Worm (Caenorhabditis elegans) whole organism, young adult: ENCODE data around the gene mboa-4.

Source experiments
- B0261.1 ChIP-seq: sonication (generic microtip); optimal IDR thresholded peaks from 2 replicates; lab custom pipeline; 2016; ENCODE audit warnings: mild to moderate bottlenecking, missing genetic modification characterization, moderate library complexity, missing compliant biosample characterization
- B0336.3 ChIP-seq: fragments of 200-800 bp; sonication (Bioruptor generic); IDR thresholded peaks from 2 replicates; pipeline ENCODE4 v1.3.6; 2022; ENCODE audit warnings: missing genetic modification characterization, missing compliant biosample characterization
- C17E4.6 ChIP-seq: fragments of 200-800 bp; sonication (Bioruptor generic); IDR thresholded peaks from 2 replicates; pipeline ENCODE4 v1.3.6; 2022; ENCODE audit warnings: missing genetic modification reagents, missing genetic modification characterization, missing compliant biosample characterization
- F37B4.10 ChIP-seq: fragments of 200-800 bp; sonication (Bioruptor generic); IDR thresholded peaks from 2 replicates; pipeline ENCODE4 v1.3.6; 2022; ENCODE audit warnings: missing genetic modification characterization, missing compliant biosample characterization
- F49E8.2 ChIP-seq: sonication (generic microtip); optimal IDR thresholded peaks from 3 replicates; lab custom pipeline; 2017; ENCODE audit warnings: missing genetic modification characterization, mild to moderate bottlenecking, missing compliant biosample characterization, antibody characterized with exemption, moderate library complexity; ENCODE audit not compliant: insufficient read depth
- F52B5.7 ChIP-seq: sonication (generic microtip); optimal IDR thresholded peaks from 2 replicates; lab custom pipeline; 2016; ENCODE audit warnings: mild to moderate bottlenecking, missing genetic modification characterization, missing compliant biosample characterization
- F55B11.4 ChIP-seq: sonication (generic microtip); optimal IDR thresholded peaks from 2 replicates; lab custom pipeline; 2016; ENCODE audit warnings: missing compliant biosample characterization, missing genetic modification characterization, borderline replicate concordance; ENCODE audit not compliant: insufficient read depth
- K11D2.4 ChIP-seq: fragments of 200-800 bp; sonication (Bioruptor generic); IDR thresholded peaks from 2 replicates; pipeline ENCODE4 v1.3.6; 2022; ENCODE audit warnings: missing genetic modification reagents, missing genetic modification characterization, missing compliant biosample characterization
- K12H6.12 ChIP-seq: fragments of 200-800 bp; sonication (Bioruptor generic); optimal IDR thresholded peaks from 2 replicates; lab custom pipeline; 2018; ENCODE audit warnings: mild to moderate bottlenecking, missing genetic modification characterization, missing compliant biosample characterization
- T26A5.8 ChIP-seq: sonication (generic microtip); optimal IDR thresholded peaks from 2 replicates; lab custom pipeline; 2016; ENCODE audit warnings: missing genetic modification characterization, missing compliant biosample characterization
- Y56A3A.18 ChIP-seq: fragments of 200-800 bp; sonication (Bioruptor generic); IDR thresholded peaks from 2 replicates; pipeline ENCODE4 v1.3.6; 2022; ENCODE audit warnings: missing genetic modification reagents, missing genetic modification characterization, missing compliant biosample characterization
- Y67H2A.10 ChIP-seq: fragments of 200-800 bp; sonication (Bioruptor generic); conservative IDR thresholded peaks from 2 replicates; pipeline ENCODE4 v1.3.6; 2022; ENCODE audit warnings: missing genetic modification reagents, missing genetic modification characterization, missing compliant biosample characterization
- ZK185.1 ChIP-seq: sonication (generic microtip); optimal IDR thresholded peaks from 2 replicates; lab custom pipeline; 2016; ENCODE audit warnings: mild to moderate bottlenecking, missing genetic modification characterization, missing compliant biosample characterization; ENCODE audit not compliant: poor library complexity, severe bottlenecking
- aptf-3 ChIP-seq: fragments of 200-800 bp; sonication (Bioruptor generic); IDR thresholded peaks from 2 replicates; pipeline ENCODE4 v1.3.6; 2022; ENCODE audit warnings: missing genetic modification characterization, missing compliant biosample characterization
- atf-7 ChIP-seq: sonication (generic microtip); optimal IDR thresholded peaks from 2 replicates; lab custom pipeline; 2017; ENCODE audit warnings: mild to moderate bottlenecking, missing genetic modification characterization, missing compliant biosample characterization
- attf-6 ChIP-seq: fragments of 200-800 bp; sonication (Bioruptor generic); IDR thresholded peaks from 2 replicates; pipeline ENCODE4 v1.3.6; 2022; ENCODE audit warnings: missing genetic modification reagents, missing genetic modification characterization, missing compliant biosample characterization
- ccch-3 ChIP-seq: fragments of 200-800 bp; sonication (Bioruptor generic); optimal IDR thresholded peaks from 2 replicates; lab custom pipeline; 2018; ENCODE audit warnings: mild to moderate bottlenecking, missing genetic modification characterization, missing compliant biosample characterization
- cebp-1 ChIP-seq, 2 experiments: fragments of 200-800 bp in 1 of 2; sonication (Bioruptor generic) in 1 of 2; sonication (generic microtip) in 1 of 2; IDR thresholded peaks in 1 of 2; optimal IDR thresholded peaks in 1 of 2; 2 replicates each; pipeline versions ENCODE4 v1.3.6 to Lab custom; 2017 to 2022; ENCODE audit warnings: missing compliant biosample characterization in 2 of 2, missing genetic modification characterization in 2 of 2, mild to moderate bottlenecking in 1 of 2, missing genetic modification reagents in 1 of 2, moderate library complexity in 1 of 2
- ceh-27 ChIP-seq: fragments of 200-800 bp; sonication (Bioruptor generic); optimal IDR thresholded peaks from 2 replicates; lab custom pipeline; 2018; ENCODE audit warnings: mild to moderate bottlenecking, missing genetic modification characterization, moderate library complexity, missing compliant biosample characterization
- ceh-79 ChIP-seq: sonication (generic microtip); optimal IDR thresholded peaks from 2 replicates; lab custom pipeline; 2017; ENCODE audit warnings: mild to moderate bottlenecking, missing genetic modification characterization, missing compliant biosample characterization
- chd-7 ChIP-seq: sonication (generic microtip); optimal IDR thresholded peaks from 2 replicates; lab custom pipeline; 2016; ENCODE audit warnings: mild to moderate bottlenecking, missing genetic modification characterization, moderate library complexity, missing compliant biosample characterization
- die-1 ChIP-seq: sonication (generic microtip); optimal IDR thresholded peaks from 2 replicates; lab custom pipeline; 2016; ENCODE audit warnings: missing genotype, mild to moderate bottlenecking, missing genetic modification characterization, missing compliant biosample characterization
- dpff-1 ChIP-seq: sonication (generic microtip); optimal IDR thresholded peaks from 2 replicates; lab custom pipeline; 2017; ENCODE audit warnings: mild to moderate bottlenecking, missing genetic modification characterization, missing compliant biosample characterization
- efl-1 ChIP-seq: fragments of 150-350 bp; optimal IDR thresholded peaks from 2 replicates; lab custom pipeline; 2014; ENCODE audit warnings: missing biosample characterization, missing genetic modification reagents, missing genetic modification characterization
- egrh-3 ChIP-seq: fragments of 200-800 bp; sonication (Bioruptor generic); IDR thresholded peaks from 2 replicates; pipeline ENCODE4 v1.3.6; 2022; ENCODE audit warnings: missing genetic modification reagents, missing genetic modification characterization, missing compliant biosample characterization
- ets-4 ChIP-seq: fragments of 200-800 bp; sonication (Bioruptor generic); optimal IDR thresholded peaks from 2 replicates; lab custom pipeline; 2018; ENCODE audit warnings: mild to moderate bottlenecking, missing genetic modification characterization, missing compliant biosample characterization
- hrde-1 ChIP-seq: sonication (generic microtip); optimal IDR thresholded peaks from 2 replicates; lab custom pipeline; 2016; ENCODE audit warnings: missing genetic modification characterization, mild to moderate bottlenecking, missing compliant biosample characterization, moderate library complexity, missing genotype, missing genetic modification reagents, borderline replicate concordance
- lag-1 ChIP-seq: fragments of 200-800 bp; sonication (Bioruptor generic); IDR thresholded peaks from 2 replicates; pipeline ENCODE4 v1.3.6; 2022; ENCODE audit warnings: missing genetic modification reagents, missing genetic modification characterization, missing compliant biosample characterization
- lin-54 ChIP-seq: fragments of 200-800 bp; sonication (Bioruptor generic); optimal IDR thresholded peaks from 2 replicates; lab custom pipeline; 2018; ENCODE audit warnings: mild to moderate bottlenecking, missing genetic modification characterization, missing compliant biosample characterization
- lsl-1 ChIP-seq: fragments of 200-800 bp; sonication (Bioruptor generic); optimal IDR thresholded peaks from 2 replicates; lab custom pipeline; 2018; ENCODE audit warnings: mild to moderate bottlenecking, missing genetic modification characterization, moderate library complexity, missing compliant biosample characterization
- madf-6 ChIP-seq: fragments of 200-800 bp; sonication (Bioruptor generic); IDR thresholded peaks from 2 replicates; pipeline ENCODE4 v1.3.6; 2022; ENCODE audit warnings: missing genetic modification reagents, missing genetic modification characterization, missing compliant biosample characterization
- madf-8 ChIP-seq: fragments of 200-800 bp; sonication (Bioruptor generic); conservative IDR thresholded peaks from 2 replicates; pipeline ENCODE4 v1.3.6; 2022; ENCODE audit warnings: missing genetic modification reagents, missing genetic modification characterization, missing compliant biosample characterization
- mcd-1 ChIP-seq: fragments of 200-800 bp; sonication (Bioruptor generic); IDR thresholded peaks from 2 replicates; pipeline ENCODE4 v1.3.6; 2022; ENCODE audit warnings: missing genetic modification reagents, missing genetic modification characterization, missing compliant biosample characterization
- mes-4 ChIP-seq: sonication (generic microtip); optimal IDR thresholded peaks from 2 replicates; lab custom pipeline; 2016; ENCODE audit warnings: missing genotype, missing genetic modification characterization, missing compliant biosample characterization
- nfya-1 ChIP-seq: sonication (generic microtip); optimal IDR thresholded peaks from 2 replicates; lab custom pipeline; 2017; ENCODE audit warnings: antibody characterized with exemption, missing compliant biosample characterization, missing genetic modification characterization, borderline replicate concordance; ENCODE audit not compliant: insufficient read depth
- nhr-179 ChIP-seq: sonication (generic microtip); optimal IDR thresholded peaks from 2 replicates; lab custom pipeline; 2016; ENCODE audit warnings: mild to moderate bottlenecking, missing genetic modification characterization, missing compliant biosample characterization
- nhr-27 ChIP-seq: fragments of 200-800 bp; sonication (Bioruptor generic); optimal IDR thresholded peaks from 2 replicates; lab custom pipeline; 2018; ENCODE audit warnings: mild to moderate bottlenecking, missing genetic modification characterization, moderate library complexity, missing compliant biosample characterization
- nhr-90 ChIP-seq: sonication (generic microtip); optimal IDR thresholded peaks from 2 replicates; lab custom pipeline; 2016; ENCODE audit warnings: missing genotype, mild to moderate bottlenecking, missing genetic modification characterization, missing compliant biosample characterization
- rec-8 ChIP-seq, 2 experiments: sonication (generic microtip); optimal IDR thresholded peaks; 2 replicates each; lab custom pipeline; 2016; ENCODE audit warnings: mild to moderate bottlenecking in 2 of 2, missing genetic modification characterization in 2 of 2, missing genetic modification reagents in 2 of 2, missing genotype in 2 of 2, missing biosample characterization in 1 of 2, missing compliant biosample characterization in 1 of 2, moderate library complexity in 1 of 2
- snpc-3.4 ChIP-seq: sonication (generic microtip); optimal IDR thresholded peaks from 2 replicates; lab custom pipeline; 2017; ENCODE audit warnings: missing genetic modification characterization, mild to moderate bottlenecking, missing compliant biosample characterization, antibody characterized with exemption, moderate library complexity, missing genotype, missing genetic modification reagents
- snpc-4 ChIP-seq, 5 experiments: fragments of 150-350 bp in 1 of 5; sonication (generic microtip) in 4 of 5; optimal IDR thresholded peaks; 2 replicates each; lab custom pipeline; 2014 to 2018; ENCODE audit warnings: missing genetic modification characterization in 5 of 5, missing biosample characterization in 3 of 5, antibody characterized with exemption in 2 of 5, mild to moderate bottlenecking in 2 of 5, missing compliant biosample characterization in 2 of 5, missing genotype in 2 of 5, moderate library complexity in 2 of 5, missing genetic modification reagents in 1 of 5
- sptf-2 ChIP-seq: fragments of 200-800 bp; sonication (Bioruptor generic); optimal IDR thresholded peaks from 2 replicates; lab custom pipeline; 2018; ENCODE audit warnings: mild to moderate bottlenecking, missing genetic modification characterization, missing compliant biosample characterization
- tbp1 ChIP-seq: fragments of 200-800 bp; sonication (Bioruptor generic); optimal IDR thresholded peaks from 2 replicates; lab custom pipeline; 2018; ENCODE audit warnings: mild to moderate bottlenecking, missing genetic modification characterization, missing compliant biosample characterization
- tbx-9 ChIP-seq: sonication (generic microtip); optimal IDR thresholded peaks from 2 replicates; lab custom pipeline; 2016; ENCODE audit warnings: borderline replicate concordance, missing genetic modification characterization, inconsistent platforms, missing compliant biosample characterization
- tlf-1 ChIP-seq: fragments of 200-800 bp; sonication (Bioruptor generic); optimal IDR thresholded peaks from 2 replicates; lab custom pipeline; 2018; ENCODE audit warnings: mild to moderate bottlenecking, missing genetic modification characterization, missing compliant biosample characterization
- zim-3 ChIP-seq: sonication (generic microtip); optimal IDR thresholded peaks from 2 replicates; lab custom pipeline; 2017; ENCODE audit warnings: mild to moderate bottlenecking, missing genetic modification characterization, moderate library complexity, missing compliant biosample characterization

Gene mboa-4

DNA sequence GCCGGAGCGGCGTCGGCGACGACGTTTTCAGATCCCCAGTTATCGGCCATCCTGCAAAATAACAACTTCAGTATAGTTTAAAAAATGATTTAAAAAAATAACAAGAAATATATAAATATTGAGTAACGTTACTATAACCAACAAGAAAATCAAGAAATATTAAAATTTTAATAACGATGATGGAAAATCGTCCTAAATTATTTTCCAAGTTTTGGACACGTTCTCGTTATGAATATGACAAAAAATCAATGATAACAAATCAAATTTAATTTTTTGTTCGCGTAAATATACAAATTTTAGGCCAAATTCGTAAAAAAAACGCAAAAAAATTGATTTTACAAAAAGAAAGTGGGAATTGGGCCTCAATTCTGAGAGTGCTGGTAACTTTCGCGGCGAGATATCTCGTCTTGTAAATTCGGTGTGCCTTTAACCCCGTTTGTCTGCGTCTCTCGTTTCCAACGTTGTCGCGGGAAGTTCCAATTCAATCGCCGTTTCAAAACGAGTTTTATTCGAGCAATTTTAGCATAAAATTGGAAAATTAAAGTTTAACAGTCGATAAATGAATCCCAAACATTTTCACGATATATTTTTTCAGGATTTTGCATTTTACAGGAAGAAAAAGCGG, 48.7 kb downstream of the mboa-4 start, which contains the start of gene rps-5 (continued):
- TF ChIP-seq sptf-2 (GFP tag; lab: Kevin White, UChicago) (no peak), atf-7 (tag; lab: Kevin White, UChicago) (no peak), snpc-4 (GFP tag; optimal IDR thresholded peaks at IDR 0.05; lab: Kevin White, UChicago) (no peak), snpc-4 (tag; optimal IDR thresholded peaks at IDR 0.05; lab: Kevin White, UChicago) (peak in 2 of 4 experiments; percentile 29 to 31), aptf-3 (GFP tag; lab: Robert Waterston, UW) (no peak), nhr-27 (no peak), madf-6 (GFP tag; lab: Robert Waterston, UW) (peak; percentile 68), F49E8.2 (tag; lab: Kevin White, UChicago) (peak; percentile 19), efl-1 (no peak), nhr-179 (no peak), rec-8 (tag; optimal IDR thresholded peaks at IDR 0.05; lab: Kevin White, UChicago) (no peak), ets-4 (GFP tag; lab: Kevin White, UChicago) (no peak), snpc-3.4 (tag; lab: Kevin White, UChicago) (peak; percentile 41), die-1 (tag; lab: Kevin White, UChicago) (no peak), B0336.3 (GFP tag; lab: Robert Waterston, UW) (no peak), cebp-1 (GFP tag; IDR thresholded peaks at IDR 0.05; lab: Robert Waterston, UW) (no peak), cebp-1 (tag; optimal IDR thresholded peaks at IDR 0.05; lab: Kevin White, UChicago) (peak; percentile 19), F37B4.10 (no peak), madf-8 (GFP tag; lab: Robert Waterston, UW) (no peak; the same call in 1 of the 2 replicates), zim-3 (tag; lab: Kevin White, UChicago) (no peak), ccch-3 (GFP tag; lab: Kevin White, UChicago) (no peak), Y67H2A.10 (no peak), hrde-1 (tag; lab: Kevin White, UChicago) (no peak), mes-4 (tag; lab: Kevin White, UChicago) (no peak), lin-54 (GFP tag; lab: Kevin White, UChicago) (peak; percentile 51), K11D2.4 (GFP tag; lab: Robert Waterston, UW) (no peak), lsl-1 (peak; percentile 55), Y56A3A.18 (GFP tag; lab: Robert Waterston, UW) (no peak), F55B11.4 (tag; lab: Kevin White, UChicago) (no peak), mcd-1 (peak; percentile 54), F52B5.7 (tag; lab: Kevin White, UChicago) (no peak), ceh-79 (no peak), attf-6 (GFP tag; lab: Robert Waterston, UW) (no peak), egrh-3 (GFP tag; lab: Robert Waterston, UW) (no peak), tbx-9 (no peak), K12H6.12 (no peak), chd-7 (tag; lab: Kevin White, UChicago) (no peak), B0261.1 (tag; lab: Kevin White, UChicago) (no peak), C17E4.6 (no peak), ZK185.1 (tag; lab: Kevin White, UChicago) (no peak), nhr-90 (tag; lab: Kevin White, UChicago) (no peak), nfya-1 (tag; lab: Kevin White, UChicago) (no peak), tbp1 (peak; percentile 34), dpff-1 (tag; lab: Kevin White, UChicago) (no peak), ceh-27 (GFP tag; lab: Kevin White, UChicago) (no peak), lag-1 (GFP tag; lab: Robert Waterston, UW) (no peak), tlf-1 (GFP tag; lab: Kevin White, UChicago) (no peak), T26A5.8 (tag; lab: Kevin White, UChicago) (no peak)
